Fruit fly (Drosophila melanogaster) whole organism, adult: ENCODE measurements around the gene MnM.

ENCODE experiments used
- CG12768 ChIP-seq: fragments of 200-800 bp; sonication (Bioruptor generic); optimal IDR thresholded peaks from 2 replicates; lab custom pipeline; 2017; ENCODE audit warnings: missing biosample characterization, missing genetic modification characterization, mild to moderate bottlenecking, moderate library complexity, missing genetic modification reagents
- CG14711 ChIP-seq: fragments of 200-800 bp; sonication (Bioruptor generic); optimal IDR thresholded peaks from 2 replicates; lab custom pipeline; 2018; ENCODE audit warnings: missing biosample characterization, mild to moderate bottlenecking, missing genetic modification characterization, moderate library complexity
- CG33017 ChIP-seq: fragments of 200-800 bp; sonication (Bioruptor generic); optimal IDR thresholded peaks from 2 replicates; lab custom pipeline; 2018; ENCODE audit warnings: missing biosample characterization, mild to moderate bottlenecking, missing genetic modification characterization, moderate library complexity
- CG5204 ChIP-seq: fragments of 200-800 bp; sonication (Bioruptor generic); optimal IDR thresholded peaks from 2 replicates; lab custom pipeline; 2016; ENCODE audit warnings: missing biosample characterization, missing genetic modification characterization
- CG7101 ChIP-seq: fragments of 200-800 bp; sonication (Bioruptor generic); optimal IDR thresholded peaks from 2 replicates; lab custom pipeline; 2018; ENCODE audit warnings: missing biosample characterization, mild to moderate bottlenecking, missing genetic modification characterization, moderate library complexity
- Clk ChIP-seq: fragments of 200-800 bp; sonication (Bioruptor generic); optimal IDR thresholded peaks from 2 replicates; lab custom pipeline; 2017; ENCODE audit warnings: missing biosample characterization, missing genetic modification characterization
- Hr96 ChIP-seq: fragments of 200-800 bp; sonication (Bioruptor generic); optimal IDR thresholded peaks from 2 replicates; lab custom pipeline; 2016; ENCODE audit warnings: missing biosample characterization, missing genetic modification characterization
- bab1 ChIP-seq: fragments of 200-800 bp; sonication (Bioruptor generic); optimal IDR thresholded peaks from 3 replicates; lab custom pipeline; 2019; ENCODE audit warnings: missing biosample characterization, mild to moderate bottlenecking, missing genetic modification characterization, moderate library complexity
- cnc ChIP-seq, 2 experiments: fragments of >200 bp; optimal IDR thresholded peaks; 2 replicates each; lab custom pipeline; 2017
- pad ChIP-seq: fragments of 200-800 bp; sonication (Bioruptor generic); optimal IDR thresholded peaks from 3 replicates; lab custom pipeline; 2017; ENCODE audit warnings: missing biosample characterization, missing genetic modification characterization, mild to moderate bottlenecking, moderate library complexity, missing genetic modification reagents
- tj ChIP-seq: fragments of 200-800 bp; sonication (Bioruptor generic); optimal IDR thresholded peaks from 3 replicates; lab custom pipeline; 2017; ENCODE audit warnings: missing biosample characterization, mild to moderate bottlenecking, missing genetic modification characterization, moderate library complexity

DNA sequence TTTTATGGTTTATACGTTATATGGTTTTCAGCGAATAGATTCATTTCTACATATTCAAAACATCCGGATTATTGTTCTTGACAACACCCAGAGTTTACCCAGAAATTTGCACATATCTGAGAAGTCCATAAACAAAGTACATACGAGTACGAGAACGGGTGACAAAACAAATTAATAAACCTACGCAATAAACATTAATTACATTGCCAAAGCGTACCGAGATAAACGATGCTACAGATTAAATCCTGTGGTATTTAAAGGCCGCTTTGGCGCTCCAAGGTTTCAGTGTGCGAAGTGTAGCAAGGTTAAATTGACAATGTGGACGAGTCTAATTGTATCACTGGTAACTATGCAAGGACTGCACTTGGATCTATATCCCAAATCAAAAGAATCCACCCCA, 8.9 kb upstream of the MnM start, which contains the start of gene CG14957:
- TF ChIP-seq CG12768 (GFP tag; lab: Kevin White, UChicago) (peak; percentile 11), pad (GFP tag; lab: Kevin White, UChicago) (no peak), Clk (GFP tag; lab: Kevin White, UChicago) (no peak), CG7101 (tag; lab: Kevin White, UChicago) (no peak), CG5204 (GFP tag; lab: Kevin White, UChicago) (no peak), CG14711 (no peak), tj (GFP tag; lab: Kevin White, UChicago) (no peak), cnc (optimal IDR thresholded peaks at IDR 0.05; lab: Kevin White, UChicago) (no peak), Hr96 (no peak), bab1 (GFP tag; lab: Kevin White, UChicago) (no peak), CG33017 (tag; lab: Kevin White, UChicago) (no peak)
